Worm (Caenorhabditis elegans) whole organism, L1 larva: ENCODE results near the gene lec-7.

Experiments used
- C04F5.9 ChIP-seq: sonication (generic microtip); optimal IDR thresholded peaks from 2 replicates; lab custom pipeline; 2016; ENCODE audit warnings: missing genetic modification characterization, missing compliant biosample characterization
- C16A3.4 ChIP-seq: fragments of 150-350 bp; optimal IDR thresholded peaks from 2 replicates; lab custom pipeline; 2014; ENCODE audit warnings: missing biosample characterization, missing genetic modification characterization
- C34B4.2 ChIP-seq: sonication (generic microtip); optimal IDR thresholded peaks from 2 replicates; lab custom pipeline; 2017; ENCODE audit warnings: mild to moderate bottlenecking, missing genetic modification characterization, missing compliant biosample characterization
- F16B12.6 ChIP-seq: fragments of 150-350 bp; optimal IDR thresholded peaks from 2 replicates; lab custom pipeline; 2014; ENCODE audit warnings: missing biosample characterization, missing genetic modification characterization
- Y116A8C.19 ChIP-seq: sonication (generic microtip); optimal IDR thresholded peaks from 2 replicates; lab custom pipeline; 2016; ENCODE audit warnings: missing compliant biosample characterization, missing genetic modification characterization, borderline replicate concordance
- blmp-1 ChIP-seq: fragments of 150-350 bp; optimal IDR thresholded peaks from 2 replicates; lab custom pipeline; 2014; ENCODE audit warnings: missing biosample characterization, missing genetic modification characterization
- ceh-63 ChIP-seq: fragments of 200-800 bp; sonication (Bioruptor generic); optimal IDR thresholded peaks from 2 replicates; lab custom pipeline; 2018; ENCODE audit warnings: mild to moderate bottlenecking, missing genetic modification characterization, missing compliant biosample characterization
- ceh-8 ChIP-seq: fragments of 200-800 bp; sonication (Bioruptor generic); optimal IDR thresholded peaks from 2 replicates; lab custom pipeline; 2018; ENCODE audit warnings: mild to moderate bottlenecking, missing genetic modification characterization, moderate library complexity, missing compliant biosample characterization
- ceh-90 ChIP-seq: sonication (generic microtip); optimal IDR thresholded peaks from 2 replicates; lab custom pipeline; 2016; ENCODE audit warnings: missing genetic modification characterization, missing compliant biosample characterization
- efl-1 ChIP-seq, 4 experiments: fragments of 150-350 bp; optimal IDR thresholded peaks in 3 of 4; peaks in 1 of 4; 1 replicate in 1 of 4; 2 replicates in 3 of 4; lab custom pipeline; 2014; ENCODE audit warnings: missing biosample characterization in 2 of 4, missing genetic modification characterization in 2 of 4, missing genetic modification reagents in 2 of 4
- egl-13 ChIP-seq: sonication (generic microtip); optimal IDR thresholded peaks from 2 replicates; lab custom pipeline; 2016; ENCODE audit warnings: missing genotype, missing genetic modification reagents, missing genetic modification characterization, missing compliant biosample characterization
- elt-2 ChIP-seq: sonication (generic microtip); optimal IDR thresholded peaks from 2 replicates; lab custom pipeline; 2016; ENCODE audit warnings: missing genetic modification characterization, mild to moderate bottlenecking, inconsistent platforms, missing compliant biosample characterization, missing genetic modification reagents
- fkh-10 ChIP-seq: sonication (generic microtip); optimal IDR thresholded peaks from 2 replicates; lab custom pipeline; 2017; ENCODE audit warnings: missing biosample characterization, missing genetic modification reagents, missing genetic modification characterization
- fos-1 ChIP-seq: fragments of 150-350 bp; optimal IDR thresholded peaks from 2 replicates; lab custom pipeline; 2014; ENCODE audit warnings: missing biosample characterization, missing genetic modification characterization
- hlh-17 ChIP-seq: fragments of 200-800 bp; sonication (Bioruptor generic); optimal IDR thresholded peaks from 2 replicates; lab custom pipeline; 2018; ENCODE audit warnings: missing genetic modification characterization, mild to moderate bottlenecking, missing compliant biosample characterization, moderate library complexity, borderline replicate concordance
- hpl-2 ChIP-seq: fragments of 150-350 bp; optimal IDR thresholded peaks from 2 replicates; lab custom pipeline; 2014; ENCODE audit warnings: missing biosample characterization, missing genetic modification reagents, missing genetic modification characterization
- irx-1 ChIP-seq: sonication (generic microtip); optimal IDR thresholded peaks from 2 replicates; lab custom pipeline; 2016; ENCODE audit warnings: missing genetic modification characterization, missing compliant biosample characterization
- lin-15B ChIP-seq: fragments of 150-350 bp; sonication (generic microtip); optimal IDR thresholded peaks from 3 replicates; lab custom pipeline; 2014; ENCODE audit warnings: missing biosample characterization, missing genetic modification characterization
- lin-35 ChIP-seq, 2 experiments: fragments of 150-350 bp; optimal IDR thresholded peaks; 2 replicates each; lab custom pipeline; 2014; ENCODE audit warnings: missing biosample characterization in 2 of 2, missing genetic modification characterization in 2 of 2, missing genetic modification reagents in 2 of 2
- lin-39 ChIP-seq: fragments of 150-350 bp; optimal IDR thresholded peaks from 2 replicates; lab custom pipeline; 2014; ENCODE audit warnings: missing biosample characterization, missing genetic modification reagents, missing genetic modification characterization
- lir-3 ChIP-seq: sonication (generic microtip); optimal IDR thresholded peaks from 2 replicates; lab custom pipeline; 2016; ENCODE audit warnings: mild to moderate bottlenecking, missing genetic modification characterization, moderate library complexity, missing compliant biosample characterization; ENCODE audit not compliant: poor library complexity
- mab-9 ChIP-seq: fragments of 200-800 bp; sonication (Bioruptor generic); IDR thresholded peaks from 2 replicates; pipeline ENCODE4 v1.3.6; 2022; ENCODE audit warnings: missing genetic modification reagents, missing genetic modification characterization, missing compliant biosample characterization
- nhr-20 ChIP-seq: sonication (generic microtip); optimal IDR thresholded peaks from 2 replicates; lab custom pipeline; 2016; ENCODE audit warnings: mild to moderate bottlenecking, missing genetic modification characterization, missing compliant biosample characterization
- nhr-28 ChIP-seq: fragments of 150-350 bp; optimal IDR thresholded peaks from 2 replicates; lab custom pipeline; 2014; ENCODE audit warnings: missing biosample characterization, missing genetic modification characterization
- nhr-71 ChIP-seq: sonication (generic microtip); optimal IDR thresholded peaks from 2 replicates; lab custom pipeline; 2016; ENCODE audit warnings: mild to moderate bottlenecking, missing genetic modification characterization, moderate library complexity, missing compliant biosample characterization
- nhr-76 ChIP-seq: sonication (generic microtip); optimal IDR thresholded peaks from 2 replicates; lab custom pipeline; 2017; ENCODE audit warnings: missing biosample characterization, missing genetic modification characterization
- nhr-84 ChIP-seq: sonication (generic microtip); optimal IDR thresholded peaks from 2 replicates; lab custom pipeline; 2017; ENCODE audit warnings: missing biosample characterization, missing genetic modification characterization
- rnt-1 ChIP-seq: sonication (generic microtip); optimal IDR thresholded peaks from 2 replicates; lab custom pipeline; 2016; ENCODE audit warnings: mild to moderate bottlenecking, missing genetic modification characterization, moderate library complexity, missing compliant biosample characterization
- skn-1 ChIP-seq: fragments of 150-350 bp; optimal IDR thresholded peaks from 2 replicates; lab custom pipeline; 2014; ENCODE audit warnings: missing biosample characterization, missing genetic modification characterization
- sox-4 ChIP-seq: sonication (generic microtip); optimal IDR thresholded peaks from 2 replicates; lab custom pipeline; 2016; ENCODE audit warnings: missing genetic modification characterization, missing compliant biosample characterization
- sup-37 ChIP-seq: fragments of 200-800 bp; sonication (Bioruptor generic); optimal IDR thresholded peaks from 2 replicates; lab custom pipeline; 2018; ENCODE audit warnings: mild to moderate bottlenecking, missing genetic modification characterization, missing compliant biosample characterization
- unc-62 ChIP-seq: fragments of 150-350 bp; optimal IDR thresholded peaks from 2 replicates; lab custom pipeline; 2014; ENCODE audit warnings: missing biosample characterization, missing genetic modification reagents, missing genetic modification characterization
- vab-15 ChIP-seq: sonication (generic microtip); optimal IDR thresholded peaks from 2 replicates; lab custom pipeline; 2017; ENCODE audit warnings: missing genotype, mild to moderate bottlenecking, missing genetic modification characterization, missing compliant biosample characterization
- ztf-11 ChIP-seq, 2 experiments: sonication (generic microtip); optimal IDR thresholded peaks; 2 replicates each; lab custom pipeline; 2016 to 2017; ENCODE audit warnings: missing genetic modification characterization in 2 of 2, missing biosample characterization in 1 of 2, missing compliant biosample characterization in 1 of 2
- ztf-4 ChIP-seq: fragments of 150-350 bp; optimal IDR thresholded peaks from 2 replicates; lab custom pipeline; 2014; ENCODE audit warnings: missing biosample characterization, missing genetic modification characterization

The lec-7 gene

DNA sequence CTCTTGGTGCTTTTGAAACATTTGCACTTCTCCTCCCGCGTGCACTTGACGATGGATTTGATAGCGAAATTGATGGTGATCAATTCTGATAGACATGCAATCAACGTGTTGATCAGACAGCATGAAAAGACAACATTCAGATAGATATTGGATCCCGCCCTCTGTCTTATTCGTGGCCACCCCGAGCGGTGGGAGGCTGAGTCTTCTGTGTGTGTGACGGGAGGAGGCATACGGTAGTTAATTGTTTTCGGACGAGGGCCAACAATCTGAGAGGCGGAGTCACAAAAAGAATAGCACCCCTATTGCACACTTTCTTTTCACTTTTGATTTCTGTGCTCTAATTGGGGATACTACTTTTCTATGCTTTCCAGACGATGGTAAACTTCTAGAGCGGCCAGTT lies 5.9 kb upstream of the lec-7 start (continued):
- no peak for TF ChIP-seq ztf-11 (tag; optimal IDR thresholded peaks at IDR 0.05; lab: Kevin White, UChicago)
- no peak for TF ChIP-seq fos-1 (tag; lab: Kevin White, UChicago)
- no peak for TF ChIP-seq fkh-10
- no peak for TF ChIP-seq hpl-2 (GFP tag; lab: Kevin White, UChicago)
- TF ChIP-seq rnt-1 (tag; lab: Kevin White, UChicago): peak; percentile 67
- no peak for TF ChIP-seq lin-15B (tag; lab: Kevin White, UChicago)
- TF ChIP-seq nhr-71: peak; percentile 24
- no peak for TF ChIP-seq hlh-17 (GFP tag; lab: Kevin White, UChicago)
- TF ChIP-seq C34B4.2 (tag; lab: Kevin White, UChicago): no peak
- peak; percentile 99 for TF ChIP-seq vab-15

DNA sequence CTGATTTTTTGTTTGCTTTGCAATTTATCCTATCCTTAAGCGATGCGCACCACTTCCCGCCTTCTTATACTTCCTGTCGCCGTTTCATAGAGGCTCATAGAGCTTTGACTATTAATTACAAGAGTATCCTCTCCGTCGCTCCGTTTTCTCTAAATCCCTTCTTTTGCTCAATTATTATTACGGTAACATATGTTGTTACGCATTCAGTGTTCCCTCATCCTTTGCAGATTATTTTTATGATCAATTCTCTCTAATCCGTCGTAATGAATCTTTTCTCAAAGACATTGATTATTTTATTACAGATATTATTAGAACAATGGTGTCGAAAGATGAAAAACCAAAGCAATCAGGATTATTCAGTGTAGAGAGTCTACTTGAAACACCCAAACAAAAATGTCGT lies 4.9 kb upstream of the lec-7 start, which contains the start of gene vab-15:
Gene vab-15, plus strand, starts transcription at position 301 of the 400 bp plus-strand sequence.
- TF ChIP-seq egl-13: no peak
- no peak for TF ChIP-seq nhr-28 (tag; lab: Kevin White, UChicago)
- no peak for TF ChIP-seq C34B4.2 (tag; lab: Kevin White, UChicago)
- TF ChIP-seq C16A3.4 (tag; lab: Kevin White, UChicago): no peak
- TF ChIP-seq hpl-2 (GFP tag; lab: Kevin White, UChicago): no peak
- no peak for TF ChIP-seq ceh-63 (GFP tag; lab: Kevin White, UChicago)

DNA sequence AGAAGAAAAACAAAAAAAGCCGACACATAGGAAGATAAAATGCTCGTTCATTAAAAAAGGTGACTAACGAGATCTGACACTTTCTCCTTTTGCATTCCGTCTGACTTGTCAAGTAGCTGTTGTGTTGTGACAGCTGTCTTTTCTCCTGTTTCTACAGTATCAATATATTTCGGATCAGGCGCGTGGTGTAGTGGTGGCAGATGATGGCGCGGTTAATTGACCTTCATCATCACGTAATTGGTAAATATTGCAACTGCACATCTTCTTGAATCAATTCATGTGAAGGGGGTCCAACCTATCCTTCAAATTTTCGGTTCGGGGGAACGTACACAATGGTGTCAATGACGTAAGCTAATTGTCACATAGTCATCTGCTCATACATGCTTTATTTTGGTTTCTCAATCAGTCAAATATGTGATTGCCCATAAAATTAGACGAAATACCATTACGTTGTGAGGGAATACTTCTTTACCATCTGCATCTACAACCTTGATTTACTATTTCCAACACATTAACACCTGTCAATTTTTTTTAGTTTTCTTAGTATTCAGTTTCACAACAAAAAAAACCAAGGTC lies 3.5 kb upstream of the lec-7 start:
- TF ChIP-seq blmp-1 (tag; lab: Kevin White, UChicago) (peak; percentile 45), rnt-1 (tag; lab: Kevin White, UChicago) (no peak), nhr-84 (tag; lab: Kevin White, UChicago) (no peak), ztf-4 (tag; lab: Kevin White, UChicago) (no peak), hlh-17 (GFP tag; lab: Kevin White, UChicago) (no peak), skn-1 (tag; lab: Kevin White, UChicago) (no peak), ceh-8 (GFP tag; lab: Kevin White, UChicago) (no peak), sox-4 (tag; lab: Kevin White, UChicago) (no peak), lir-3 (tag; lab: Kevin White, UChicago) (no peak), C04F5.9 (tag; lab: Kevin White, UChicago) (no peak), Y116A8C.19 (tag; lab: Kevin White, UChicago) (no peak), nhr-20 (tag; lab: Kevin White, UChicago) (no peak), sup-37 (GFP tag; lab: Kevin White, UChicago) (no peak), vab-15 (peak; percentile 92), irx-1 (tag; lab: Kevin White, UChicago) (no peak)

DNA sequence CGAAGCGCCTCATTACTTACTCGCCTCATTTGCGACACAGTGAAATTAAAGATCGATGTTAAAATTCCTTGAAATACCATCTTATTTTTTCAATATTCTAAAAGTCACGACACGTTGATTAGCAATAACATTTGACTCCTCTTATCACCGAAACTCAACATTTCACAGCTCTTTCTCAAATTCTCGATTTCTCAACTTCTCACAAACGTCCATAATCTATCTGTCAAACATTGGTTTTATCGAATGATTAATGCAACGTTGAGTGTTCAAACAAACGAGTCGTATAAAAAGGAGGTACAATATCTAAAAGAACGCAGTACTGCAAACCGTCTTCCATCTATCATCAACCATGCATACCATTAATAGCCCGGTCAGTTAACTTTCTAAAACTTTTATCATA lies 1.6 kb upstream of the lec-7 start, which contains the start of gene lec-8:
Gene lec-8, plus strand, starts transcription at position 314 of the 400 bp plus-strand sequence.
- TF ChIP-seq lin-39 (tag; lab: Kevin White, UChicago): no peak
- peak; percentile 22 for TF ChIP-seq elt-2 (tag; lab: Kevin White, UChicago)

- TF ChIP-seq rnt-1 (tag; lab: Kevin White, UChicago) (no peak), efl-1 (optimal IDR thresholded peaks at IDR 0.05; lab: Kevin White, UChicago) (no peak), efl-1 (GFP tag; optimal IDR thresholded peaks at IDR 0.05 in 1 of 2; lab: Kevin White, UChicago) (no peak), F16B12.6 (tag; lab: Kevin White, UChicago) (no peak), ceh-90 (tag; lab: Kevin White, UChicago) (no peak), lin-35 (GFP tag; optimal IDR thresholded peaks at IDR 0.05; lab: Kevin White, UChicago) (no peak), unc-62 (GFP tag; lab: Kevin White, UChicago) (no peak), nhr-76 (tag; lab: Kevin White, UChicago) (no peak), C04F5.9 (tag; lab: Kevin White, UChicago) (no peak), nhr-20 (tag; lab: Kevin White, UChicago) (no peak), fkh-10 (no peak), mab-9 (no peak), C34B4.2 (tag; lab: Kevin White, UChicago) (no peak), lir-3 (tag; lab: Kevin White, UChicago) (no peak)
Observed at ce11 chrX:9856618-9857017, 4.8 kb downstream of the lec-7 start, which contains the start of gene R07B1.11. TSS of gene R07B1.11 (plus strand) at chrX:9856918.
